Worm (Caenorhabditis elegans): ENCODE measurements around the gene skr-10.

skr-10 gene

ce11 chrIV:15931833-15932232 lies 14.8 kb upstream of the skr-10 start (continued):
- no peak for TF ChIP-seq ZK337.2 (GFP tag; IDR thresholded peaks at IDR 0.05)
- TF ChIP-seq lir-3 (tag; optimal IDR thresholded peaks at IDR 0.05), result peak; percentile 66
- no peak for TF ChIP-seq attf-4 (tag; optimal IDR thresholded peaks at IDR 0.05)
- TF ChIP-seq ZK546.5 (tag; optimal IDR thresholded peaks at IDR 0.05), result no peak
- TF ChIP-seq fkh-10 (GFP tag; optimal IDR thresholded peaks at IDR 0.05), result no peak
- TF ChIP-seq fos-1 (tag; optimal IDR thresholded peaks at IDR 0.05), result no peak
- TF ChIP-seq F26F4.8 (GFP tag; conservative IDR thresholded peaks at IDR 0.05), result peak; percentile 84
- TF ChIP-seq pha-4 (GFP tag; IDR thresholded peaks at IDR 0.05), result peak; percentile 81; the same call in 1 of the 2 replicates
- no peak for TF ChIP-seq pha-4 (tag; optimal IDR thresholded peaks at IDR 0.05)
- no peak for TF ChIP-seq jun-1 (tag; optimal IDR thresholded peaks at IDR 0.05)
- peak; percentile 61; the same call in 1 of the 2 replicates for TF ChIP-seq php-3 (GFP tag; IDR thresholded peaks at IDR 0.05)
- TF ChIP-seq zfp-3 (GFP tag; conservative IDR thresholded peaks at IDR 0.05), result 0 out of 2 replicates have a peak, but pooled peaks have one; percentile 29
- TF ChIP-seq nhr-76 (tag; optimal IDR thresholded peaks at IDR 0.05), result no peak
- TF ChIP-seq R02D3.7 (tag; optimal IDR thresholded peaks at IDR 0.05), result no peak
- TF ChIP-seq hlh-11 (tag; optimal IDR thresholded peaks at IDR 0.05), result peak; percentile 21
- peak; percentile 79 for TF ChIP-seq dmd-8 (GFP tag; IDR thresholded peaks at IDR 0.05)
- no peak for TF ChIP-seq F37D6.2 (tag; optimal IDR thresholded peaks at IDR 0.05)
- peak; percentile 72 for TF ChIP-seq lin-38 (GFP tag; IDR thresholded peaks at IDR 0.05)
- TF ChIP-seq zfp-2 (tag; optimal IDR thresholded peaks at IDR 0.05), result peak; percentile 19
- peak; percentile 33 for TF ChIP-seq nhr-48 (tag; optimal IDR thresholded peaks at IDR 0.05)
- peak; percentile 68; the same call in 1 of the 2 replicates for TF ChIP-seq daf-19 (GFP tag; conservative IDR thresholded peaks at IDR 0.05)
- TF ChIP-seq saeg-2 (GFP tag; IDR thresholded peaks at IDR 0.05), result peak; percentile 77
- peak; percentile 71 to 84; a peak in 3 of 4 replicates for TF ChIP-seq madf-5 (GFP tag; IDR thresholded peaks at IDR 0.05)
- TF ChIP-seq D1046.2 (GFP tag; IDR thresholded peaks at IDR 0.05), result peak; percentile 71; the same call in 1 of the 2 replicates
- TF ChIP-seq duxl-1 (tag; optimal IDR thresholded peaks at IDR 0.05; ENCODE audit: poor library complexity), result no peak
- TF ChIP-seq snpc-4 (tag; optimal IDR thresholded peaks at IDR 0.05), result no peak
- TF ChIP-seq lim-7 (GFP tag; IDR thresholded peaks at IDR 0.05), result peak; percentile 89
- peak; percentile 67 for TF ChIP-seq ctbp-1 (GFP tag; IDR thresholded peaks at IDR 0.05)
- TF ChIP-seq F44E2.7 (GFP tag; IDR thresholded peaks at IDR 0.05), result no peak
- peak; percentile 30; the same call in 1 of the 2 replicates for TF ChIP-seq set-16 (GFP tag; IDR thresholded peaks at IDR 0.05)
- peak; percentile 65; the same call in 1 of the 2 replicates for TF ChIP-seq madf-9 (GFP tag; conservative IDR thresholded peaks at IDR 0.05)
- no peak for TF ChIP-seq dpl-1 (GFP tag; optimal IDR thresholded peaks at IDR 0.05)
- peak; percentile 87 for TF ChIP-seq hlh-30 (tag; optimal IDR thresholded peaks at IDR 0.05; ENCODE audit: insufficient read depth)
- TF ChIP-seq tag-97 (GFP tag; IDR thresholded peaks at IDR 0.05), result no peak
- peak; percentile 44; the same call in 1 of the 2 replicates for TF ChIP-seq mxl-2 (GFP tag; conservative IDR thresholded peaks at IDR 0.05)
- TF ChIP-seq ces-1 (GFP tag; optimal IDR thresholded peaks at IDR 0.05), result no peak
- TF ChIP-seq ceh-20 (GFP tag; IDR thresholded peaks at IDR 0.05), result no peak
- TF ChIP-seq gei-8 (GFP tag; optimal IDR thresholded peaks at IDR 0.05), result peak; percentile 38
- peak; percentile 6 to 19 for TF ChIP-seq hif-1 (tag; optimal IDR thresholded peaks at IDR 0.05)
- TF ChIP-seq nhr-237 (tag; optimal IDR thresholded peaks at IDR 0.05), result no peak
- peak in 1 of 2 experiments; percentile 85 for TF ChIP-seq daf-16 (GFP tag; optimal IDR thresholded peaks at IDR 0.05)
- peak; percentile 54 for TF ChIP-seq daf-16 (tag; optimal IDR thresholded peaks at IDR 0.05)
- TF ChIP-seq T26A8.4 (GFP tag; IDR thresholded peaks at IDR 0.05), result peak; percentile 81
- TF ChIP-seq daf-8 (GFP tag; IDR thresholded peaks at IDR 0.05), result no peak
- peak; percentile 98 for TF ChIP-seq snpc-1.2 (GFP tag; IDR thresholded peaks at IDR 0.05)
- no peak for TF ChIP-seq T20F7.1 (GFP tag; optimal IDR thresholded peaks at IDR 0.05)
- TF ChIP-seq unc-130 (GFP tag; optimal IDR thresholded peaks at IDR 0.05), result no peak
- no peak for TF ChIP-seq egl-27 (tag; optimal IDR thresholded peaks at IDR 0.05)
- TF ChIP-seq dmd-6 (GFP tag; IDR thresholded peaks at IDR 0.05), result peak; percentile 68
- peak; percentile 47; the same call in 1 of the 2 replicates for TF ChIP-seq Y48G9A.11 (GFP tag; IDR thresholded peaks at IDR 0.05)
- TF ChIP-seq nhr-42 (GFP tag; IDR thresholded peaks at IDR 0.05), result peak; percentile 62; the same call in 1 of the 2 replicates
